Fruit fly (Drosophila melanogaster): ENCODE results near the gene Dph5.

DNA sequence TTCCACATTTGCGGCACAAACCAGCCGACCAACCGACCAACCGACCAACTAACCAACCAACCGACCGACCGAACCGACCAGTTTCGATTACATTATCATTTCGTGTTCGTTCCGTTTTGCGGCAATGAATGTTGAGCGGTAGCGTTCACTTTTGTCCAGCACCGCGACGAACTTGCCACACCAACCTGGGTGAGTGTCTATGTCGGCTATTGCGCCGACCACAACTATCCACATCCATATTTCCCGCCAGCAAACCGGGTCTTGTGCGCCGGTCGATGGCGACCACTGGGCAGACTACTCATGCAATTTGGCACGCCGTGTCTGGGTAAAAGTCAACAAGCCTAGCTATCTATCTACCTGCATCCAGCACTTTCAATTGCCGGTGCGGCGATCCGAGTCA lies 6.0 kb downstream of the Dph5 start:
- TF ChIP-seq lola (GFP tag; optimal IDR thresholded peaks at IDR 0.05) (no peak), Hr83 (GFP tag; optimal IDR thresholded peaks at IDR 0.05; ENCODE audit: poor library complexity, severe bottlenecking) (no peak)
